Fruit fly (Drosophila melanogaster): ENCODE measurements around the gene Prosbeta4.

Gene Prosbeta4

dm6 chr2L:16685612-16685912, 46.4 kb downstream of the Prosbeta4 start:
- TF ChIP-seq CG8301 (tag; optimal IDR thresholded peaks at IDR 0.05) (no peak), Pif1A (GFP tag; optimal IDR thresholded peaks at IDR 0.05) (no peak), CG34367 (tag; optimal IDR thresholded peaks at IDR 0.05) (no peak), gl (tag; optimal IDR thresholded peaks at IDR 0.05) (no peak), CG10348 (GFP tag; IDR thresholded peaks at IDR 0.05) (no peak), CG32121 (GFP tag; IDR thresholded peaks at IDR 0.05) (no peak), CG14655 (GFP tag; optimal IDR thresholded peaks at IDR 0.05) (no peak), CG12605 (GFP tag; IDR thresholded peaks at IDR 0.05) (no peak), CG4496 (GFP tag; IDR thresholded peaks at IDR 0.05) (no peak), EcR (GFP tag; optimal IDR thresholded peaks at IDR 0.05) (no peak), Pif1B (GFP tag; optimal IDR thresholded peaks at IDR 0.05) (no peak), CG8159 (tag; optimal IDR thresholded peaks at IDR 0.05) (no peak), D1 (tag; optimal IDR thresholded peaks at IDR 0.05) (no peak), CG15710 (tag; optimal IDR thresholded peaks at IDR 0.05) (no peak), CG17806 (tag; optimal IDR thresholded peaks at IDR 0.05) (no peak), Snoo (tag; optimal IDR thresholded peaks at IDR 0.05) (no peak), fd96Ca (GFP tag; IDR thresholded peaks at IDR 0.05) (no peak), Ets98B (GFP tag; IDR thresholded peaks at IDR 0.05) (no peak), CG13204 (GFP tag; optimal IDR thresholded peaks at IDR 0.05) (no peak)

DNA sequence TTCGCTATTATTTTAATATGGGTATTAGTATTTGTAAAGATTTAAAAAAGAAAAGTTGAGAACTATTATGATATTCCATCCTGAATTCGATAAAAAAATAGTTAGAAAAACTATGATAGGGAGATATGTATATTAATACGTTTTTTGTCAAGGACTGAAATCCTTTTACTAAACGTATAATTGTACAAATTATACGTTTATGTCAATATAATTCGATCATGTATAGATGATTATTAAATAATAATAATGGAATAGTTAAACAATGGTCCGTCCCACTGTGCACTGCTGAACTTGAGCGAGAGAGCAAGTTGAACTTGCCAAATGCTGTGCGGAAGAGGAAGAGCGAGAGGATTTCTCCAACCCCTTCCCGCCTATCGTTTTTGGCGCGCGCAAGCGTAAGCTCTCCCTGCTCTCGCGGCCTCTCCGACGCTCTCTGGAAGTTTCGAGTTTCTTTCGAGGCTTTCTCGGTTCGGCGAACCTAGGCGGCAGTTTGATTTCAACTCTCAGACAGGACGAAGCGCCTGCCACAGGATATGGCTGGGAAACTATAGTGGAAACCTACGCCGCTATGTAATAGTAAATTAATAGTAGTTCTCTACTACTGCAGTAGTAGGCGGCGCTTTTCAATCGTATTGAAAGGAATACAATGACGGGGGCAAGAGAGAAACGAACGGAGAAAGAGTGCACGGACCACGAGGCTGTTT, 46.9 kb downstream of the Prosbeta4 start:
- TF ChIP-seq D1 (tag; optimal IDR thresholded peaks at IDR 0.05) (peak; percentile 79), Pif1A (GFP tag; optimal IDR thresholded peaks at IDR 0.05) (no peak), Ets98B (GFP tag; IDR thresholded peaks at IDR 0.05) (peak; percentile 30; the same call in 1 of the 2 replicates), gl (tag; optimal IDR thresholded peaks at IDR 0.05) (no peak), CG8301 (tag; optimal IDR thresholded peaks at IDR 0.05) (peak; percentile 84), CG4496 (GFP tag; IDR thresholded peaks at IDR 0.05) (peak; percentile 35; the same call in 1 of the 3 replicates), CG13204 (GFP tag; optimal IDR thresholded peaks at IDR 0.05) (peak; percentile 61), rn (GFP tag; IDR thresholded peaks at IDR 0.05) (no peak), CG17806 (tag; optimal IDR thresholded peaks at IDR 0.05) (peak; percentile 81), CG12605 (GFP tag; IDR thresholded peaks at IDR 0.05) (peak; percentile 6; the same call in 1 of the 2 replicates), CG32121 (GFP tag; IDR thresholded peaks at IDR 0.05) (no peak; the same call in 1 of the 2 replicates), Pif1B (GFP tag; optimal IDR thresholded peaks at IDR 0.05) (peak; percentile 35), CG15710 (tag; optimal IDR thresholded peaks at IDR 0.05) (peak; percentile 86), EcR (GFP tag; optimal IDR thresholded peaks at IDR 0.05) (peak; percentile 93), CG34367 (tag; optimal IDR thresholded peaks at IDR 0.05) (peak; percentile 76), CG14655 (GFP tag; optimal IDR thresholded peaks at IDR 0.05) (peak; percentile 84), fd96Ca (GFP tag; IDR thresholded peaks at IDR 0.05) (peak; percentile 37; the same call in 1 of the 3 replicates), CG9948 (tag; optimal IDR thresholded peaks at IDR 0.05) (peak; percentile 89), CG10348 (GFP tag; IDR thresholded peaks at IDR 0.05) (no peak), Snoo (tag; optimal IDR thresholded peaks at IDR 0.05) (peak; percentile 65), CG8159 (tag; optimal IDR thresholded peaks at IDR 0.05) (peak; percentile 83)

DNA sequence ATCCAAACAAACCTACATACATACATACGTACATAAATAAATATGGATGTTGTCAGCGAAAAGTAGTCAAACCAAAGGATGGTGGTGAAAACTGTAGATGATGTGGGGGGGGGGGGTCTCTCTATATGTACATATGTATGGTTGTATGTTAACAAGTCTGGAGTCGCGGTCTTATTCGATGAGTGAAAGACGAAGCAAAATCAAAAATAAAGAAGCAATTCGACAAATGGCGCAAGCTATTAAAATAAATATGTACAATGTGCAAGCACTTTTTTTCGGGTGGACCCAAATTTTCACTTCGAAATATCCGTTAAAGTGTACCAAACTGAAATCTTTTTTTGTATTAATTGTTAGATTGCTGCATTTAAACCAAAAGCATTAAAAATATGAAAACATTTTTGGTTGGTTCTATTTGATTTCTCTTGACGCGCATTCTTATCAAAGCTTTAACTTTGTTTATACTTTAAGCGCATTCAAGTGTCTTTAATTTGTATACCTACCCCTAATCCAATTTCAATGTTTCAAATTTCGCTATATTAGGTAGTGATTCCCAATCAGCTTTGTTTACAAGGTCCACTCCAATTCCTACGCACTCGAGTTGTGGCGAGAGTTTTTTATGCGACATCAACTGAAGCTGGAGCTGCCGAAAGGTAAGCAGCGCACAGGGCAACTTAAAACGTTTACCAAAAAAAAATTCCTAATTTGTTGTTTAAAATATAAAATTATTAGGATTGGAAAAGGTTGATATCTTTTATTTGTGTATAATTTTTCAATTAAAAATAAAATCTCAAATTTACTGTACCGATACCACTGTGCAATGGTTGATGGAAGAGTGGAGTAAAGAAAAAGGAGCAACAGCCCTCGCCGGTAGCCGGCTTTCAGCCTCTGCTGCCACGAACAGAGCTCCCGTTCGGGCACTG, 47.7 kb downstream of the Prosbeta4 start, which contains the start of gene CG31807:
Gene CG31807, minus strand, starts transcription at position 51 of the 920 bp plus-strand sequence.
- peak; percentile 92 for TF ChIP-seq CG13204 (GFP tag; optimal IDR thresholded peaks at IDR 0.05)
- peak; percentile 98 for TF ChIP-seq Pif1B (GFP tag; optimal IDR thresholded peaks at IDR 0.05)
- no peak for TF ChIP-seq CG10348 (GFP tag; IDR thresholded peaks at IDR 0.05)
- TF ChIP-seq D1 (tag; optimal IDR thresholded peaks at IDR 0.05): peak; percentile 92
- peak; percentile 87 for TF ChIP-seq CG12605 (GFP tag; IDR thresholded peaks at IDR 0.05)
- TF ChIP-seq Snoo (tag; optimal IDR thresholded peaks at IDR 0.05): peak; percentile 91
- TF ChIP-seq CG34367 (tag; optimal IDR thresholded peaks at IDR 0.05): peak; percentile 96
- peak; percentile 97 for TF ChIP-seq CG15710 (tag; optimal IDR thresholded peaks at IDR 0.05)
- TF ChIP-seq CG17806 (tag; optimal IDR thresholded peaks at IDR 0.05): peak; percentile 92
- peak; percentile 74 for TF ChIP-seq CG32121 (GFP tag; IDR thresholded peaks at IDR 0.05)
- peak; percentile 90 for TF ChIP-seq gl (tag; optimal IDR thresholded peaks at IDR 0.05)
- peak; percentile 96 for TF ChIP-seq CG14655 (GFP tag; optimal IDR thresholded peaks at IDR 0.05)
- no peak; the same call in none of the 3 replicates for TF ChIP-seq fd96Ca (GFP tag; IDR thresholded peaks at IDR 0.05)
- TF ChIP-seq CG8159 (tag; optimal IDR thresholded peaks at IDR 0.05): peak; percentile 100
- TF ChIP-seq EcR (GFP tag; optimal IDR thresholded peaks at IDR 0.05): no peak
- peak; percentile 97 for TF ChIP-seq CG9948 (tag; optimal IDR thresholded peaks at IDR 0.05)
- peak; percentile 78; the same call in 1 of the 2 replicates for TF ChIP-seq Ets98B (GFP tag; IDR thresholded peaks at IDR 0.05)
- peak; percentile 49 for TF ChIP-seq rn (GFP tag; IDR thresholded peaks at IDR 0.05)
- TF ChIP-seq CG8301 (tag; optimal IDR thresholded peaks at IDR 0.05): peak; percentile 96
- TF ChIP-seq Pif1A (GFP tag; optimal IDR thresholded peaks at IDR 0.05): peak; percentile 98
- TF ChIP-seq CG4496 (GFP tag; IDR thresholded peaks at IDR 0.05): peak; percentile 86; the same call in 2 of the 3 replicates

DNA sequence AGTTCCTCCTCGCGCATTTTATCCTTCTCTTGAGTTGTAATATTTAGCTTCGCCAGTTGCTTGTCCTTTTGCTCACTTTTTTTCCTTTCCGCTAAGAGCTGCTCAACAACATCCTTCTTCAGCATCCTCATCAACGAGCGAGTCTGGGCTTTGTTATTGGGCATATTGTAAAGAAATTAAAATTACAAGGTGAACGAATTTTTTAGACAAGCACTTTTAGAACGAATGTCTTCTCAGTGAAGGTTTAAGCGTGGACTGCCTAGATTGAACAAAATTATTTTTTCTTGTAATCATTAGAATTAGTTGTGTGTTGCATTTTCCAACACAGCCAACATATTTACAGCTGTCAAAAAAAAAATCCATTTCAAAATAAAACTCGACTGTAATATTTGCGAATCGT, 49.7 kb downstream of the Prosbeta4 start, which contains the start of gene CG33552:
Gene CG33552, plus strand, starts transcription at position 301 of the 400 bp plus-strand sequence.
- TF ChIP-seq Pif1A (GFP tag; optimal IDR thresholded peaks at IDR 0.05) (no peak), CG9948 (tag; optimal IDR thresholded peaks at IDR 0.05) (no peak), rn (GFP tag; IDR thresholded peaks at IDR 0.05) (no peak), fd96Ca (GFP tag; IDR thresholded peaks at IDR 0.05) (no peak), CG13204 (GFP tag; optimal IDR thresholded peaks at IDR 0.05) (no peak), CG15710 (tag; optimal IDR thresholded peaks at IDR 0.05) (no peak), CG10348 (GFP tag; IDR thresholded peaks at IDR 0.05) (no peak), CG17806 (tag; optimal IDR thresholded peaks at IDR 0.05) (no peak), gl (tag; optimal IDR thresholded peaks at IDR 0.05) (no peak), EcR (GFP tag; optimal IDR thresholded peaks at IDR 0.05) (no peak), CG4496 (GFP tag; IDR thresholded peaks at IDR 0.05) (no peak), Pif1B (GFP tag; optimal IDR thresholded peaks at IDR 0.05) (no peak), Ets98B (GFP tag; IDR thresholded peaks at IDR 0.05) (no peak), CG12605 (GFP tag; IDR thresholded peaks at IDR 0.05) (no peak), CG8159 (tag; optimal IDR thresholded peaks at IDR 0.05) (no peak), CG32121 (GFP tag; IDR thresholded peaks at IDR 0.05) (no peak), CG14655 (GFP tag; optimal IDR thresholded peaks at IDR 0.05) (no peak)

Data from whole organism, pupa.